Worm (Caenorhabditis elegans) whole organism, late embryonic: ENCODE measurements around the gene Y54F10BM.6.

ENCODE experiments used
- C38D4.7 ChIP-seq: fragments of 200-800 bp; sonication (Bioruptor generic); optimal IDR thresholded peaks from 2 replicates; lab custom pipeline; 2018; ENCODE audit warnings: mild to moderate bottlenecking, missing genetic modification characterization, moderate library complexity, missing compliant biosample characterization
- F13H6.1 ChIP-seq: sonication (generic microtip); optimal IDR thresholded peaks from 2 replicates; lab custom pipeline; 2016; ENCODE audit warnings: missing genetic modification characterization, missing compliant biosample characterization
- K02D7.2 ChIP-seq: sonication (generic microtip); optimal IDR thresholded peaks from 2 replicates; lab custom pipeline; 2017; ENCODE audit warnings: mild to moderate bottlenecking, missing genetic modification characterization, missing compliant biosample characterization
- T23F11.4 ChIP-seq: fragments of 200-800 bp; sonication (Bioruptor generic); optimal IDR thresholded peaks from 2 replicates; lab custom pipeline; 2018; ENCODE audit warnings: mild to moderate bottlenecking, missing genetic modification characterization, missing compliant biosample characterization
- ahr-1 ChIP-seq: sonication (generic microtip); optimal IDR thresholded peaks from 2 replicates; lab custom pipeline; 2016; ENCODE audit warnings: missing genetic modification characterization, missing compliant biosample characterization
- ceh-19 ChIP-seq: fragments of 200-800 bp; sonication (Bioruptor generic); optimal IDR thresholded peaks from 2 replicates; lab custom pipeline; 2018; ENCODE audit warnings: mild to moderate bottlenecking, missing genetic modification characterization, missing compliant biosample characterization
- ceh-2 ChIP-seq: sonication (generic microtip); optimal IDR thresholded peaks from 2 replicates; lab custom pipeline; 2016; ENCODE audit warnings: missing genotype, missing genetic modification characterization, missing compliant biosample characterization
- ceh-22 ChIP-seq: sonication (generic microtip); optimal IDR thresholded peaks from 2 replicates; lab custom pipeline; 2017; ENCODE audit warnings: missing biosample characterization, missing genetic modification characterization
- ceh-30 ChIP-seq: fragments of 150-350 bp; optimal IDR thresholded peaks from 2 replicates; lab custom pipeline; 2014; ENCODE audit warnings: missing biosample characterization, missing genetic modification characterization
- ceh-31 ChIP-seq: sonication (generic microtip); optimal IDR thresholded peaks from 2 replicates; lab custom pipeline; 2016; ENCODE audit warnings: missing genetic modification characterization, missing compliant biosample characterization
- ceh-34 ChIP-seq: sonication (generic microtip); optimal IDR thresholded peaks from 2 replicates; lab custom pipeline; 2016; ENCODE audit warnings: mild to moderate bottlenecking, missing genetic modification characterization, missing compliant biosample characterization
- ceh-45 ChIP-seq: fragments of 200-800 bp; sonication (Bioruptor generic); IDR thresholded peaks from 2 replicates; pipeline ENCODE4 v1.3.6; 2022; ENCODE audit warnings: missing genetic modification reagents, missing genetic modification characterization, missing compliant biosample characterization
- dmd-4 ChIP-seq: sonication (generic microtip); optimal IDR thresholded peaks from 2 replicates; lab custom pipeline; 2016; ENCODE audit warnings: borderline replicate concordance, missing genetic modification characterization, missing compliant biosample characterization
- elt-2 ChIP-seq: sonication (generic microtip); optimal IDR thresholded peaks from 2 replicates; lab custom pipeline; 2016; ENCODE audit warnings: missing genetic modification reagents, missing genetic modification characterization, missing compliant biosample characterization
- elt-4 ChIP-seq: sonication (generic microtip); optimal IDR thresholded peaks from 2 replicates; lab custom pipeline; 2016; ENCODE audit warnings: missing genetic modification characterization, missing compliant biosample characterization
- ets-4 ChIP-seq: sonication (generic microtip); optimal IDR thresholded peaks from 2 replicates; lab custom pipeline; 2016; ENCODE audit warnings: missing genetic modification characterization, missing compliant biosample characterization
- fkh-10 ChIP-seq: fragments of 150-350 bp; optimal IDR thresholded peaks from 2 replicates; lab custom pipeline; 2014; ENCODE audit warnings: missing biosample characterization, missing genetic modification reagents, missing genetic modification characterization
- fkh-6 ChIP-seq: sonication (generic microtip); optimal IDR thresholded peaks from 2 replicates; lab custom pipeline; 2016; ENCODE audit warnings: missing genetic modification characterization, missing compliant biosample characterization
- gmeb-2 ChIP-seq: sonication (generic microtip); optimal IDR thresholded peaks from 2 replicates; lab custom pipeline; 2016; ENCODE audit warnings: missing genetic modification characterization, inconsistent platforms, missing compliant biosample characterization
- hlh-15 ChIP-seq: sonication (generic microtip); optimal IDR thresholded peaks from 2 replicates; lab custom pipeline; 2016; ENCODE audit warnings: missing genetic modification characterization, missing compliant biosample characterization
- hlh-30 ChIP-seq: sonication (generic microtip); optimal IDR thresholded peaks from 2 replicates; lab custom pipeline; 2017; ENCODE audit warnings: antibody characterized with exemption, missing genetic modification characterization, missing compliant biosample characterization; ENCODE audit not compliant: insufficient read depth
- lim-6 ChIP-seq: sonication (generic microtip); optimal IDR thresholded peaks from 2 replicates; lab custom pipeline; 2016; ENCODE audit warnings: missing genetic modification characterization, missing compliant biosample characterization
- nhr-11 ChIP-seq: fragments of 150-350 bp; optimal IDR thresholded peaks from 2 replicates; lab custom pipeline; 2014; ENCODE audit warnings: missing biosample characterization, missing genetic modification characterization
- nhr-232 ChIP-seq: sonication (generic microtip); optimal IDR thresholded peaks from 2 replicates; lab custom pipeline; 2016; ENCODE audit warnings: missing genetic modification characterization, missing compliant biosample characterization
- npax-4 ChIP-seq: sonication (generic microtip); optimal IDR thresholded peaks from 2 replicates; lab custom pipeline; 2016; ENCODE audit warnings: missing genetic modification characterization, missing compliant biosample characterization
- odd-2 ChIP-seq: sonication (generic microtip); optimal IDR thresholded peaks from 2 replicates; lab custom pipeline; 2017; ENCODE audit warnings: antibody characterized with exemption, mild to moderate bottlenecking, missing genetic modification characterization, missing compliant biosample characterization
- pat-9 ChIP-seq: fragments of 200-800 bp; sonication (Bioruptor generic); optimal IDR thresholded peaks from 2 replicates; lab custom pipeline; 2018; ENCODE audit warnings: mild to moderate bottlenecking, missing genetic modification characterization, moderate library complexity, missing compliant biosample characterization
- pros-1 ChIP-seq: fragments of 150-350 bp; optimal IDR thresholded peaks from 2 replicates; lab custom pipeline; 2014; ENCODE audit warnings: missing biosample characterization, missing genetic modification reagents, missing genetic modification characterization
- ref-2 ChIP-seq: sonication (generic microtip); optimal IDR thresholded peaks from 2 replicates; lab custom pipeline; 2016; ENCODE audit warnings: missing genetic modification characterization, missing compliant biosample characterization
- tbx-2 ChIP-seq: sonication (generic microtip); optimal IDR thresholded peaks from 2 replicates; lab custom pipeline; 2016; ENCODE audit warnings: missing genetic modification characterization, missing compliant biosample characterization
- tbx-7 ChIP-seq: sonication (generic microtip); optimal IDR thresholded peaks from 2 replicates; lab custom pipeline; 2016; ENCODE audit warnings: missing genotype, missing genetic modification characterization, missing compliant biosample characterization
- unc-3 ChIP-seq, 2 experiments: fragments of 200-800 bp in 1 of 2; sonication (Bioruptor generic) in 1 of 2; sonication (generic microtip) in 1 of 2; conservative IDR thresholded peaks in 1 of 2; optimal IDR thresholded peaks in 1 of 2; 2 replicates each; pipeline versions ENCODE4 v1.3.6 to Lab custom; 2016 to 2022; ENCODE audit warnings: missing compliant biosample characterization in 2 of 2, missing genetic modification characterization in 2 of 2, missing genetic modification reagents in 1 of 2
- unc-42 ChIP-seq: sonication (generic microtip); optimal IDR thresholded peaks from 2 replicates; lab custom pipeline; 2016; ENCODE audit warnings: missing genotype, missing genetic modification characterization, missing compliant biosample characterization
- unc-86 ChIP-seq: sonication (generic microtip); optimal IDR thresholded peaks from 2 replicates; lab custom pipeline; 2016; ENCODE audit warnings: missing genetic modification characterization, missing compliant biosample characterization

Y54F10BM.6 gene

ce11 chrIII:2233399-2233798 lies 29.6 kb upstream of the Y54F10BM.6 start:
- TF ChIP-seq unc-42 (tag; lab: Kevin White, UChicago) (no peak), npax-4 (tag; lab: Kevin White, UChicago) (no peak), elt-2 (tag; lab: Kevin White, UChicago) (peak; percentile 74)

- no peak for TF ChIP-seq ceh-34 (tag; lab: Kevin White, UChicago)
- peak; percentile 67 for TF ChIP-seq ref-2 (tag; lab: Kevin White, UChicago)
- no peak for TF ChIP-seq nhr-232
- no peak for TF ChIP-seq ets-4 (tag; lab: Kevin White, UChicago)
- TF ChIP-seq unc-86 (tag; lab: Kevin White, UChicago), result no peak
- TF ChIP-seq ceh-30, result no peak
- TF ChIP-seq odd-2 (tag; lab: Kevin White, UChicago), result no peak
- TF ChIP-seq hlh-30 (tag; lab: Kevin White, UChicago), result peak; percentile 65
- TF ChIP-seq ceh-31 (tag; lab: Kevin White, UChicago), result peak; percentile 33
- TF ChIP-seq tbx-2, result peak; percentile 53
- TF ChIP-seq K02D7.2 (tag; lab: Kevin White, UChicago), result no peak
- no peak for TF ChIP-seq ceh-2 (tag; lab: Kevin White, UChicago)
- TF ChIP-seq pat-9 (tag; lab: Kevin White, UChicago), result no peak
- no peak for TF ChIP-seq hlh-15 (tag; lab: Kevin White, UChicago)
- TF ChIP-seq ceh-22 (tag; lab: Kevin White, UChicago), result no peak
- TF ChIP-seq T23F11.4 (GFP tag; lab: Kevin White, UChicago), result no peak
These were observed 28.7 kb upstream of the Y54F10BM.6 start, which contains the start of gene C39B5.2 for ce11 chrIII:2234192-2234934. TSS of gene C39B5.2 (plus strand) at chrIII:2234884.

- TF ChIP-seq C38D4.7 (GFP tag; lab: Kevin White, UChicago) (no peak), elt-2 (tag; lab: Kevin White, UChicago) (peak; percentile 13)
These were observed 23.4 kb upstream of the Y54F10BM.6 start, which contains the start of gene C39B5.10 for ce11 chrIII:2239587-2240144. TSS of gene C39B5.10 (minus strand) at chrIII:2239637.

- TF ChIP-seq tbx-2 (no peak), fkh-6 (no peak), dmd-4 (tag; lab: Kevin White, UChicago) (no peak)
These were observed 22.6 kb upstream of the Y54F10BM.6 start, which contains the start of gene srz-56 for ce11 chrIII:2240471-2240870. TSS of gene srz-56 (plus strand) at chrIII:2240771.

- TF ChIP-seq fkh-6 (no peak), gmeb-2 (tag; lab: Kevin White, UChicago) (no peak), tbx-7 (tag; lab: Kevin White, UChicago) (no peak), elt-4 (tag; lab: Kevin White, UChicago) (no peak), hlh-15 (tag; lab: Kevin White, UChicago) (no peak), ceh-19 (GFP tag; lab: Kevin White, UChicago) (no peak), fkh-10 (no peak), pros-1 (tag; lab: Kevin White, UChicago) (no peak), F13H6.1 (tag; lab: Kevin White, UChicago) (no peak), ceh-34 (tag; lab: Kevin White, UChicago) (no peak), lim-6 (tag; lab: Kevin White, UChicago) (no peak), ceh-45 (GFP tag; lab: Robert Waterston, UW) (no peak), ahr-1 (tag; lab: Kevin White, UChicago) (no peak), K02D7.2 (tag; lab: Kevin White, UChicago) (no peak), unc-3 (GFP tag; conservative IDR thresholded peaks at IDR 0.05; lab: Robert Waterston, UW) (no peak), unc-3 (tag; optimal IDR thresholded peaks at IDR 0.05; lab: Kevin White, UChicago) (no peak), nhr-11 (tag; lab: Kevin White, UChicago) (no peak)
These were observed 19.4 kb upstream of the Y54F10BM.6 start for ce11 chrIII:2243617-2244016.
